Worm (Caenorhabditis elegans): ENCODE measurements around the gene sru-40.

DNA sequence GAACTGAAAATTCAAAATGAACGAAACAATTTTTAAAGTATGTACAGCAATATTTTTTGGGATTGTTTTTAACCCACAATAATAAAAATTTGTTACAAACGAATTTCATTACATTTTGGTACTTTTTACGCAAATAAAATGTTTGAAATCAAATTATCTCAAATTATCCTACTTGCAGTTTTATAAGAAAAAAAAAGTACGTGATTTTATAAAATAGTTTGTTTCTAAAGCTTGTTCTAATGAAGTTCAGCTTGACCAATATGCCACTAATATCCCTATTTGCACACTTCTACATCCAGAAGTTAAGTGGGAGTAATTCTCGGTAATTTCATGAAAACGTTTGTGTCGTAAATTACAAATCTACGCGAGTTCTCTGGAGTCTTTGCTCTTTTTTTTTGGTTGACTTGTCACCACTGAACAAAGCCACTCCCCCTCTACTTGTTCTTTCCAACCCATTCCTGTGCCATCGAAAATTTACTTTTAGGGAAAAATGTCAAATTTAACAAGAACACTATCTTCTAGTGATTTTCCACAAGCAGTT, 9.6 kb upstream of the sru-40 start, which contains the start of gene sru-8:
- no peak for TF ChIP-seq ama-1 (optimal IDR thresholded peaks at IDR 0.05)
- TF ChIP-seq B0310.2 (tag; optimal IDR thresholded peaks at IDR 0.05) = no peak
- no peak for TF ChIP-seq flt-1 (GFP tag; IDR thresholded peaks at IDR 0.05)
